Worm (Caenorhabditis elegans): Measurements from ENCODE around the gene Y62H9A.2.

DNA sequence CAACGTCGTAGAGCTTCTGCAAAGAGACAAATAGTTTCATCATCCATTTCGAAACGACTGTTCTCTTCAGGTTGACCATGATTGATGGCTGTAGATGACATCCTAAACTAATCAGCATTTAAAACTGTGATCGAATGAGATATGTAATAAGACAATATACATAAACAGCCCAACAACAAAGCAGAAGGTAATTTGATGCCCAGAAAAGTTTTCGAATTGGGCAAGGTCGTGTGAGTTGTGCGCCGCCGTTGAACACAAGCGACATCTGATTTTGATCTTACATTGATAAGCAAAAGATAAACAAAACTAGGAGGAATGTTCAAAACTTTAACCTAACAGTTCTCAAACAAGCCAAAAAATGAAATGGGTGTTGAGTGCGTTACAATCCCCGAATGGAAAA lies 7.6 kb upstream of the Y62H9A.2 start, which contains the start of gene Y62H9A.7:
- no peak for TF ChIP-seq snpc-4 (tag; optimal IDR thresholded peaks at IDR 0.05)
- TF ChIP-seq lin-13 (tag; optimal IDR thresholded peaks at IDR 0.05) = no peak
- TF ChIP-seq blmp-1 (tag; optimal IDR thresholded peaks at IDR 0.05) = no peak
- TF ChIP-seq mep-1 (tag; optimal IDR thresholded peaks at IDR 0.05) = no peak
- TF ChIP-seq flh-1 (GFP tag; optimal IDR thresholded peaks at IDR 0.05) = no peak
